Worm (Caenorhabditis elegans): ENCODE measurements around the gene dlc-5.

DNA sequence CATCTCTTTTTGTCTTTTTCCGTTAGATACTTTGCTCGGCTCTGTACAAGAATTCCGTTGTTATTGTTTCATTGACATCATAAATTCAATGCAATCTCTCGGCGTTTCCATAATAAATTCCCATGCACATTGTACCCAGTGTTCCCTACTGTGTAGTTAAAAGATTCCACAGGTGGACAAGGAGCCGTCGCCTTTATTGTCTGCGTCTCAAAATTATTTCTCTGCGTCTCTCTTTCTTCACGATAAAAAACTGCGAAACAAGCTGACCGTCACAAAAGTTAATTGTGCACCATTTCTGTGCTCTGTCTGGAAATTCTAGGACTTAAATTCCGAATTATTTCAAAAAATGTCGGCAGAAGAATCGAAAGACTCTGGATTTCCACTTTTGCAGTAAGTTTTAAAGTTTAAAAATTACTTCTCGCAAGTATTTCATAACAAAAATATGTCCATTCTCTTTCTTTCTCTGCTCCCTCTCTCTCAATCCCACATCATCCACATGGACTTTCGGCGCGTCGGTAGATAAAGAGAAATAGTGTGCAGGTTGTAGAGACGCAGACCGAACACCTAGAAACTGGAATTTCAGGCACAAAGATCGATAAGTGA, 4.1 kb downstream of the dlc-5 start:
- no peak for TF ChIP-seq tbp1 (GFP tag; optimal IDR thresholded peaks at IDR 0.05)
- TF ChIP-seq akir-1 (GFP tag; optimal IDR thresholded peaks at IDR 0.05): no peak
- TF ChIP-seq pha-4 (tag; optimal IDR thresholded peaks at IDR 0.05): no peak
- no peak for TF ChIP-seq ztf-26 (tag; optimal IDR thresholded peaks at IDR 0.05)
- no peak for TF ChIP-seq dpl-1 (GFP tag; optimal IDR thresholded peaks at IDR 0.05)
- no peak for TF ChIP-seq ama-1 (optimal IDR thresholded peaks at IDR 0.05)
- TF ChIP-seq ama-1 (GFP tag; optimal IDR thresholded peaks at IDR 0.05): no peak
